ENCODE assay signal across 1 fruit fly cellular context in genomic region chrX:15712409-15712808, dm6.
TF ChIP-seq lines count a peak whose summit lies in the region.

HUWE1 (plus strand) TSS chrX:15712628.

TF ChIP-seq in whole organism, embryonic, 481 proteins besides CTCF, POLR2A, EP300 and RAD21 (continued from another document):
- TF ChIP-seq otp (GFP tag; IDR thresholded peaks at IDR 0.05; lab: Robert Waterston, UW) (no peak), stc (GFP tag; IDR thresholded peaks at IDR 0.05; lab: Robert Waterston, UW) (no peak), Dp (GFP tag; optimal IDR thresholded peaks at IDR 0.05; lab: Kevin White, UChicago) (peak; percentile 68), CG11723 (GFP tag; optimal IDR thresholded peaks at IDR 0.05; lab: Kevin White, UChicago) (no peak), bab2 (GFP tag; optimal IDR thresholded peaks at IDR 0.05; lab: Kevin White, UChicago) (no peak), ash1 (GFP tag; optimal IDR thresholded peaks at IDR 0.05; lab: Kevin White, UChicago) (no peak), CG4424 (GFP tag; optimal IDR thresholded peaks at IDR 0.05; lab: Kevin White, UChicago) (no peak), Mad (GFP tag; optimal IDR thresholded peaks at IDR 0.05; lab: Kevin White, UChicago) (no peak), CG9609 (GFP tag; optimal IDR thresholded peaks at IDR 0.05; lab: Kevin White, UChicago) (peak; percentile 10), CG10543 (GFP tag; optimal IDR thresholded peaks at IDR 0.05; lab: Kevin White, UChicago) (no peak), CG16815 (GFP tag; optimal IDR thresholded peaks at IDR 0.05; lab: Kevin White, UChicago) (no peak), Lpt (GFP tag; optimal IDR thresholded peaks at IDR 0.05; lab: Kevin White, UChicago) (no peak), HmgZ (tag; optimal IDR thresholded peaks at IDR 0.05; lab: Kevin White, UChicago) (peak; percentile 63), CG42726 (GFP tag; IDR thresholded peaks at IDR 0.05; lab: Robert Waterston, UW; ENCODE audit: partially characterized antibody) (peak; percentile 22; the same call in 1 of the 2 replicates), CG13424 (tag; optimal IDR thresholded peaks at IDR 0.05; lab: Kevin White, UChicago) (no peak), H15 (GFP tag; IDR thresholded peaks at IDR 0.05; lab: Robert Waterston, UW) (no peak), HmgD (GFP tag; optimal IDR thresholded peaks at IDR 0.05; lab: Kevin White, UChicago) (peak; percentile 43), CG11093 (GFP tag; IDR thresholded peaks at IDR 0.05; lab: Robert Waterston, UW) (no peak), CG12942 (GFP tag; optimal IDR thresholded peaks at IDR 0.05; lab: Kevin White, UChicago) (no peak), BtbVII (GFP tag; optimal IDR thresholded peaks at IDR 0.05; lab: Kevin White, UChicago) (no peak), CG4854 (GFP tag; optimal IDR thresholded peaks at IDR 0.05; lab: Kevin White, UChicago) (no peak), Awh (GFP tag; IDR thresholded peaks at IDR 0.05; lab: Robert Waterston, UW) (no peak), fd96Cb (tag; optimal IDR thresholded peaks at IDR 0.05; lab: Kevin White, UChicago) (no peak), Gsc (GFP tag; IDR thresholded peaks at IDR 0.05; lab: Robert Waterston, UW) (no peak), gce (GFP tag; IDR thresholded peaks at IDR 0.05; lab: Robert Waterston, UW) (no peak), Sox102F (GFP tag; optimal IDR thresholded peaks at IDR 0.05; lab: Kevin White, UChicago) (no peak), CG3995 (GFP tag; optimal IDR thresholded peaks at IDR 0.05; lab: Kevin White, UChicago) (peak; percentile 98), CG7372 (GFP tag; IDR thresholded peaks at IDR 0.05; lab: Robert Waterston, UW) (no peak), sna (GFP tag; IDR thresholded peaks at IDR 0.05; lab: Robert Waterston, UW; ENCODE audit: partially characterized antibody) (peak; percentile 44), cas (GFP tag; IDR thresholded peaks at IDR 0.05; lab: Robert Waterston, UW) (no peak), da (GFP tag; optimal IDR thresholded peaks at IDR 0.05; lab: Kevin White, UChicago) (no peak), tx (GFP tag; optimal IDR thresholded peaks at IDR 0.05; lab: Kevin White, UChicago) (no peak), inv (GFP tag; IDR thresholded peaks at IDR 0.05; lab: Robert Waterston, UW; ENCODE audit: partially characterized antibody) (peak; percentile 72), CG30020 (tag; optimal IDR thresholded peaks at IDR 0.05; lab: Kevin White, UChicago) (peak; percentile 54), CG7745 (tag; optimal IDR thresholded peaks at IDR 0.05; lab: Kevin White, UChicago) (no peak), CG9215 (GFP tag; IDR thresholded peaks at IDR 0.05; lab: Robert Waterston, UW) (no peak), Doc2 (GFP tag; IDR thresholded peaks at IDR 0.05; lab: Robert Waterston, UW) (no peak), HLH54F (GFP tag; optimal IDR thresholded peaks at IDR 0.05; lab: Kevin White, UChicago) (peak; percentile 34), Deaf1 (tag; optimal IDR thresholded peaks at IDR 0.05; lab: Kevin White, UChicago) (no peak), Atf3 (GFP tag; optimal IDR thresholded peaks at IDR 0.05; lab: Kevin White, UChicago) (no peak), Rfx (GFP tag; IDR thresholded peaks at IDR 0.05; lab: Robert Waterston, UW) (peak; percentile 58), CG18764 (GFP tag; optimal IDR thresholded peaks at IDR 0.05; lab: Kevin White, UChicago) (no peak), pan (optimal IDR thresholded peaks at IDR 0.05; lab: Kevin White, UChicago) (no peak), pan (GFP tag; optimal IDR thresholded peaks at IDR 0.05 in 1 of 2, IDR thresholded peaks at IDR 0.05 in 1 of 2) (no peak), zen2 (GFP tag; IDR thresholded peaks at IDR 0.05; lab: Robert Waterston, UW; ENCODE audit: partially characterized antibody) (peak; percentile 58; the same call in 2 of the 3 replicates), Six4 (GFP tag; optimal IDR thresholded peaks at IDR 0.05; lab: Kevin White, UChicago) (no peak), cad (GFP tag; optimal IDR thresholded peaks at IDR 0.05; lab: Kevin White, UChicago) (no peak), en (GFP tag; optimal IDR thresholded peaks at IDR 0.05; lab: Kevin White, UChicago) (no peak), pho (GFP tag; optimal IDR thresholded peaks at IDR 0.05; lab: Kevin White, UChicago) (peak; percentile 19), toy (GFP tag; IDR thresholded peaks at IDR 0.05; lab: Robert Waterston, UW) (no peak), CG6765 (GFP tag; optimal IDR thresholded peaks at IDR 0.05; lab: Kevin White, UChicago) (no peak), Asciz (GFP tag; optimal IDR thresholded peaks at IDR 0.05; lab: Kevin White, UChicago) (no peak), Myb (GFP tag; optimal IDR thresholded peaks at IDR 0.05; lab: Kevin White, UChicago) (peak; percentile 61), CG1792 (GFP tag; optimal IDR thresholded peaks at IDR 0.05; lab: Kevin White, UChicago) (no peak), CG12391 (tag; optimal IDR thresholded peaks at IDR 0.05; lab: Kevin White, UChicago) (peak; percentile 37), CG3847 (GFP tag; IDR thresholded peaks at IDR 0.05; lab: Robert Waterston, UW) (peak; percentile 59), CG17829 (tag; optimal IDR thresholded peaks at IDR 0.05; lab: Kevin White, UChicago) (peak; percentile 45), CG18262 (tag; optimal IDR thresholded peaks at IDR 0.05; lab: Kevin White, UChicago) (no peak), CG14667 (GFP tag; IDR thresholded peaks at IDR 0.05; lab: Robert Waterston, UW) (no peak), CG15269 (tag; optimal IDR thresholded peaks at IDR 0.05; lab: Kevin White, UChicago) (no peak), Abd-B (GFP tag; optimal IDR thresholded peaks at IDR 0.05; lab: Kevin White, UChicago) (peak; percentile 34), bbx (GFP tag; IDR thresholded peaks at IDR 0.05; lab: Robert Waterston, UW; ENCODE audit: partially characterized antibody) (peak; percentile 83), Max (GFP tag; optimal IDR thresholded peaks at IDR 0.05; lab: Kevin White, UChicago) (peak; percentile 29), gfzf (GFP tag; optimal IDR thresholded peaks at IDR 0.05; lab: Kevin White, UChicago) (peak; percentile 86), CG1024 (GFP tag; IDR thresholded peaks at IDR 0.05; lab: Robert Waterston, UW) (no peak), CG6854 (GFP tag; optimal IDR thresholded peaks at IDR 0.05; lab: Kevin White, UChicago) (no peak), trh (GFP tag; optimal IDR thresholded peaks at IDR 0.05; lab: Kevin White, UChicago) (no peak), stwl (tag; optimal IDR thresholded peaks at IDR 0.05; lab: Kevin White, UChicago) (peak; percentile 87), CG2120 (GFP tag; optimal IDR thresholded peaks at IDR 0.05; lab: Kevin White, UChicago) (peak; percentile 63)
